Worm (Caenorhabditis elegans) whole organism, midembryonic: ENCODE data around the gene grsp-2.
"Not testable (repeated sequence)": the region's sequence is repeated elsewhere in the genome, so short reads cannot be mapped to it uniquely, and the experiment has no call there.

Experiments used
- T22C8.4 ChIP-seq: fragments of 200-800 bp; sonication (Bioruptor generic); IDR thresholded peaks from 2 replicates; pipeline ENCODE4 v1.3.6; 2022; ENCODE audit warnings: missing genetic modification characterization, missing compliant biosample characterization
- cog-1 ChIP-seq: sonication (generic microtip); optimal IDR thresholded peaks from 2 replicates; lab custom pipeline; 2016; ENCODE audit warnings: missing genetic modification characterization, missing compliant biosample characterization
- flt-1 ChIP-seq: fragments of 200-800 bp; sonication (Bioruptor generic); IDR thresholded peaks from 2 replicates; pipeline ENCODE4 v1.3.6; 2022; ENCODE audit warnings: missing genetic modification characterization, missing compliant biosample characterization
- klf-2 ChIP-seq: fragments of 200-800 bp; sonication (Bioruptor generic); conservative IDR thresholded peaks from 2 replicates; pipeline ENCODE4 v1.3.6; 2022; ENCODE audit warnings: missing genetic modification reagents, missing genetic modification characterization, missing compliant biosample characterization
- med-1 ChIP-seq: sonication (generic microtip); optimal IDR thresholded peaks from 2 replicates; lab custom pipeline; 2017; ENCODE audit warnings: missing genetic modification characterization, mild to moderate bottlenecking, missing compliant biosample characterization, antibody characterized with exemption, missing genetic modification reagents; ENCODE audit not compliant: insufficient read depth
- ref-1 ChIP-seq: fragments of 200-800 bp; sonication (Bioruptor generic); conservative IDR thresholded peaks from 2 replicates; pipeline ENCODE4 v1.3.6; 2022; ENCODE audit warnings: missing genetic modification reagents, missing genetic modification characterization, missing compliant biosample characterization
- tab-1 ChIP-seq: fragments of 200-800 bp; sonication (Bioruptor generic); IDR thresholded peaks from 2 replicates; pipeline ENCODE4 v1.3.6; 2022; ENCODE audit warnings: missing genetic modification characterization, missing compliant biosample characterization
- ztf-23 ChIP-seq: fragments of 200-800 bp; sonication (Bioruptor generic); IDR thresholded peaks from 2 replicates; pipeline ENCODE4 v1.3.6; 2022; ENCODE audit warnings: missing genetic modification reagents, missing genetic modification characterization, missing compliant biosample characterization
- ztf-29 ChIP-seq: fragments of 200-800 bp; sonication (Bioruptor generic); IDR thresholded peaks from 2 replicates; pipeline ENCODE4 v1.3.6; 2022; ENCODE audit warnings: missing genetic modification reagents, missing genetic modification characterization, missing compliant biosample characterization

Gene grsp-2

DNA sequence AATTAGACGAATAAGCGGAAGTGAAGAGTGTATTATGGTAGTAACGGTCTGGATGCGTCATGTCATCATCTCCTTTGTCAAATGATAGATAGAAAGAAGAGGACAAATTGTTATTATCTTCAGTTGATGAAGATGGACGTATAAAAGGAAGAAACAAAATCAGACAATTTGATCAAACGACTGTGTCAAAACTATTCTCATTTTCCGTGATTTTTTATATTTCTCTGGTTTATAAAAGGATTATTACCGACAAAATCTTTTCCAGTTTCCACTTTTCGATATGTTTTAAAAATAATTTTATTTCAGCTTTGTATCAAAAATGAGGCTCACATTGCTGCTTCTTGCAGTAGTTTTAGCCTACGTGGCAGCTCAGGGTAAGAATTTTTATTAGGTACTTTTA lies at the start of gene grsp-2:
grsp-2 (plus strand) TSS at position 301 of the 400 bp plus-strand sequence.
- TF ChIP-seq med-1 (no peak), ref-1 (no peak), T22C8.4 (no peak), ztf-23 (GFP tag; lab: Robert Waterston, UW) (no peak), ztf-29 (GFP tag; lab: Robert Waterston, UW) (no peak), tab-1 (GFP tag; lab: Robert Waterston, UW) (no peak), flt-1 (GFP tag; lab: Robert Waterston, UW) (no peak), klf-2 (no peak), cog-1 (tag; lab: Kevin White, UChicago) (no peak)

DNA sequence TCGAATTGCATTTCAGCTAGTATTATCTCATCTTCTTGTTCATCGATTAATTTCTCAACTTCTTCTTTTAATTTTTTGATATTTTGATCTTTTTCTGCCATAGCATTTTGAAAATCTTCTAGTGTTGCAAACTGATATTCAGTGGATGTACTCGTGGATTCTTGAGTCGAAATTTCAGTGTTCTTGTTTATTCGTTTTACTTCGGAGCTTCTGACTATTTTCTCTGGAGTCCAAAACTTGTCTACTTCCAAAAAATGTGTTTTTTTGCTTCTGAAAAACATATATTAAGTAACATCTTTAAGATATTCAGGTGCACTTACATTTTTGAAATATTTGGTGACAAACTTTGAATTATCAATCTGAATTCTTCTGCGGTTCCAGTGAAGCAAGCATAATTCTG lies 46.6 kb upstream of the grsp-2 start, which contains the start of gene F20C5.5:
F20C5.5 (minus strand) TSS at position 101 of the 400 bp plus-strand sequence.
- TF ChIP-seq cog-1 (tag; lab: Kevin White, UChicago) (no peak), ztf-29 (GFP tag; lab: Robert Waterston, UW) (no peak), ref-1 (no peak), flt-1 (GFP tag; lab: Robert Waterston, UW) (no peak), ztf-23 (GFP tag; lab: Robert Waterston, UW) (no peak), med-1 (no peak), T22C8.4 (no peak), klf-2 (no peak)

ce11 chrIV:8772800-8773256 lies 43.3 kb upstream of the grsp-2 start, which contains the start of gene F20C5.6:
Gene F20C5.6 (minus strand): TSS chrIV:8773206.
- TF ChIP-seq ztf-29 (GFP tag; lab: Robert Waterston, UW) (no peak), tab-1 (GFP tag; lab: Robert Waterston, UW) (no peak), klf-2 (no peak), cog-1 (tag; lab: Kevin White, UChicago) (no peak), med-1 (no peak), ref-1 (no peak), ztf-23 (GFP tag; lab: Robert Waterston, UW) (no peak), T22C8.4 (no peak), flt-1 (GFP tag; lab: Robert Waterston, UW) (no peak)

- no peak for TF ChIP-seq ref-1
- TF ChIP-seq med-1: no peak
- no peak for TF ChIP-seq tab-1 (GFP tag; lab: Robert Waterston, UW)
- no peak for TF ChIP-seq T22C8.4
- no peak for TF ChIP-seq cog-1 (tag; lab: Kevin White, UChicago)
- TF ChIP-seq flt-1 (GFP tag; lab: Robert Waterston, UW): no peak
- no peak for TF ChIP-seq ztf-29 (GFP tag; lab: Robert Waterston, UW)
- TF ChIP-seq klf-2: no peak
- TF ChIP-seq ztf-23 (GFP tag; lab: Robert Waterston, UW): no peak
Observed at ce11 chrIV:8778045-8778444, 38.1 kb upstream of the grsp-2 start, which contains the start of gene C33D9.6. Gene C33D9.6 (minus strand): TSS chrIV:8778145.

ce11 chrIV:8782172-8782571 lies 34.0 kb upstream of the grsp-2 start:
- peak; percentile 93 for TF ChIP-seq cog-1 (tag; lab: Kevin White, UChicago)
- TF ChIP-seq ztf-29 (GFP tag; lab: Robert Waterston, UW): peak; percentile 92
- TF ChIP-seq flt-1 (GFP tag; lab: Robert Waterston, UW): peak; percentile 73
- TF ChIP-seq T22C8.4: no peak
- no peak for TF ChIP-seq ztf-23 (GFP tag; lab: Robert Waterston, UW)
- TF ChIP-seq tab-1 (GFP tag; lab: Robert Waterston, UW): 0 out of 2 replicates have a peak, but pooled peaks have one; percentile 51

ce11 chrIV:8784855-8785327 lies 31.2 kb upstream of the grsp-2 start, which contains the start of gene C33D9.13:
Gene C33D9.13 (minus strand): TSS chrIV:8785277.
- TF ChIP-seq T22C8.4: no peak
- TF ChIP-seq ztf-23 (GFP tag; lab: Robert Waterston, UW): no peak
- no peak for TF ChIP-seq tab-1 (GFP tag; lab: Robert Waterston, UW)
- TF ChIP-seq klf-2: no peak
- TF ChIP-seq ref-1: no peak
- no peak for TF ChIP-seq med-1
- TF ChIP-seq ztf-29 (GFP tag; lab: Robert Waterston, UW): no peak
- TF ChIP-seq cog-1 (tag; lab: Kevin White, UChicago): no peak

- TF ChIP-seq tab-1 (GFP tag; lab: Robert Waterston, UW): no peak
- no peak for TF ChIP-seq klf-2
Observed at ce11 chrIV:8786654-8787053, 29.5 kb upstream of the grsp-2 start, which contains the start of gene C33D9.8. Gene C33D9.8 (minus strand): TSS chrIV:8786752.

- not testable (repeated sequence) for TF ChIP-seq ref-1, T22C8.4, klf-2
Observed at ce11 chrIV:8788048-8788447, 28.1 kb upstream of the grsp-2 start, which contains the start of gene C33D9.10. Gene C33D9.10 (minus strand): TSS chrIV:8788148.

- TF ChIP-seq klf-2 (no peak), T22C8.4 (no peak), ztf-29 (GFP tag; lab: Robert Waterston, UW) (no peak), flt-1 (GFP tag; lab: Robert Waterston, UW) (no peak), tab-1 (GFP tag; lab: Robert Waterston, UW) (no peak), cog-1 (tag; lab: Kevin White, UChicago) (no peak), med-1 (no peak), ref-1 (no peak), ztf-23 (GFP tag; lab: Robert Waterston, UW) (no peak)
Observed at ce11 chrIV:8790144-8790543, 26.0 kb upstream of the grsp-2 start, which contains the start of gene sru-35. Gene sru-35 (minus strand): TSS chrIV:8790244.

ce11 chrIV:8792808-8793207 lies 23.3 kb upstream of the grsp-2 start, which contains the start of gene C33D9.3:
Gene C33D9.3 (minus strand): TSS chrIV:8792908.
- TF ChIP-seq flt-1 (GFP tag; lab: Robert Waterston, UW): no peak
- no peak for TF ChIP-seq T22C8.4
- no peak for TF ChIP-seq tab-1 (GFP tag; lab: Robert Waterston, UW)

DNA sequence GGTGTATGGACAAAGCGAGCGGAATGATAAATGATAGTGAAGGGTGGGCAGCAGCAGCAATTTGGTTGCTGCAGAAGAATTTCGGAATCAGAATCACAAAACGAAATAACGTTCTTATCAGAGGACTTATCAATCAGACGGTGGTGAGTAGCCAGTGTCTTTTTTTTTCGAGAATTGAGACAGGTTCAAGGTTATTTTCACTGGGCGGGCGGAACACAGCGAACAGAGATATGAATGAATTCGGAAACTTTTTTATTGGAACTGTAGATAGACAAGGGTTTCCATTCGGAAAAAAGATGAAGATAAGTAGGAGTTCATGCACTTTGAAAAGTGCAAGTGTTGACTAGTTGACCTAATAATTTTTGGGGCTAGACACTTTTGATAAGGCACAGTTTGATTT lies 22.9 kb upstream of the grsp-2 start:
- TF ChIP-seq ztf-23 (GFP tag; lab: Robert Waterston, UW): no peak
